Worm (Caenorhabditis elegans) whole organism, young adult: Measurements from ENCODE around the gene Y47D3A.31.
A peak's percentile ranks its signal among the peaks of the same experiment; 100 is the strongest.

Experiments used
- F49E8.2 ChIP-seq: sonication (generic microtip); optimal IDR thresholded peaks from 3 replicates; lab custom pipeline; 2017; ENCODE audit warnings: missing genetic modification characterization, mild to moderate bottlenecking, missing compliant biosample characterization, antibody characterized with exemption, moderate library complexity; ENCODE audit not compliant: insufficient read depth
- T26A5.8 ChIP-seq: sonication (generic microtip); optimal IDR thresholded peaks from 2 replicates; lab custom pipeline; 2016; ENCODE audit warnings: missing genetic modification characterization, missing compliant biosample characterization
- Y53F4B.3 ChIP-seq: fragments of 200-800 bp; sonication (Bioruptor generic); IDR thresholded peaks from 2 replicates; pipeline ENCODE4 v1.3.6; 2022; ENCODE audit warnings: missing genetic modification reagents, missing genetic modification characterization, missing compliant biosample characterization
- Y53G8AR.9 ChIP-seq: fragments of 200-800 bp; sonication (Bioruptor generic); conservative IDR thresholded peaks from 2 replicates; pipeline ENCODE4 v1.3.6; 2022; ENCODE audit warnings: missing genetic modification reagents, missing genetic modification characterization, missing compliant biosample characterization
- ama-1 ChIP-seq, 3 experiments: fragments of 150-350 bp in 1 of 3; sonication (generic microtip) in 2 of 3; optimal IDR thresholded peaks; 2 replicates each; lab custom pipeline; 2014 to 2018; ENCODE audit warnings: missing biosample characterization in 2 of 3, missing genetic modification characterization in 2 of 3, missing genetic modification reagents in 2 of 3
- attf-3 ChIP-seq: fragments of 200-800 bp; sonication (Bioruptor generic); conservative IDR thresholded peaks from 2 replicates; pipeline ENCODE4 v1.3.6; 2022; ENCODE audit warnings: missing genetic modification reagents, missing genetic modification characterization, missing compliant biosample characterization
- bed-2 ChIP-seq: fragments of 200-800 bp; sonication (Bioruptor generic); IDR thresholded peaks from 2 replicates; pipeline ENCODE4 v1.3.6; 2022; ENCODE audit warnings: missing genetic modification reagents, missing genetic modification characterization, missing compliant biosample characterization
- ccch-3 ChIP-seq: fragments of 200-800 bp; sonication (Bioruptor generic); optimal IDR thresholded peaks from 2 replicates; lab custom pipeline; 2018; ENCODE audit warnings: mild to moderate bottlenecking, missing genetic modification characterization, missing compliant biosample characterization
- cebp-2 ChIP-seq: fragments of 200-800 bp; sonication (Bioruptor generic); IDR thresholded peaks from 2 replicates; pipeline ENCODE4 v1.3.6; 2022; ENCODE audit warnings: missing genetic modification characterization, missing compliant biosample characterization
- ceh-100 ChIP-seq: fragments of 200-800 bp; sonication (Bioruptor generic); IDR thresholded peaks from 2 replicates; pipeline ENCODE4 v1.3.6; 2022; ENCODE audit warnings: missing genetic modification reagents, missing genetic modification characterization, missing compliant biosample characterization
- ceh-27 ChIP-seq: fragments of 200-800 bp; sonication (Bioruptor generic); optimal IDR thresholded peaks from 2 replicates; lab custom pipeline; 2018; ENCODE audit warnings: mild to moderate bottlenecking, missing genetic modification characterization, moderate library complexity, missing compliant biosample characterization
- ceh-40 ChIP-seq: fragments of 200-800 bp; sonication (Bioruptor generic); IDR thresholded peaks from 2 replicates; pipeline ENCODE4 v1.3.6; 2022; ENCODE audit warnings: missing genetic modification characterization, missing compliant biosample characterization
- die-1 ChIP-seq: sonication (generic microtip); optimal IDR thresholded peaks from 2 replicates; lab custom pipeline; 2016; ENCODE audit warnings: missing genotype, mild to moderate bottlenecking, missing genetic modification characterization, missing compliant biosample characterization
- dox-1 ChIP-seq: fragments of 200-800 bp; sonication (Bioruptor generic); IDR thresholded peaks from 2 replicates; pipeline ENCODE4 v1.3.6; 2022; ENCODE audit warnings: missing genetic modification reagents, missing genetic modification characterization, missing compliant biosample characterization
- dpff-1 ChIP-seq: sonication (generic microtip); optimal IDR thresholded peaks from 2 replicates; lab custom pipeline; 2017; ENCODE audit warnings: mild to moderate bottlenecking, missing genetic modification characterization, missing compliant biosample characterization
- dpl-1 ChIP-seq: fragments of 150-350 bp; optimal IDR thresholded peaks from 2 replicates; lab custom pipeline; 2014; ENCODE audit warnings: missing biosample characterization, missing genetic modification reagents, missing genetic modification characterization
- efl-1 ChIP-seq: fragments of 150-350 bp; optimal IDR thresholded peaks from 2 replicates; lab custom pipeline; 2014; ENCODE audit warnings: missing biosample characterization, missing genetic modification reagents, missing genetic modification characterization
- egrh-3 ChIP-seq: fragments of 200-800 bp; sonication (Bioruptor generic); IDR thresholded peaks from 2 replicates; pipeline ENCODE4 v1.3.6; 2022; ENCODE audit warnings: missing genetic modification reagents, missing genetic modification characterization, missing compliant biosample characterization
- ekl-4 ChIP-seq: fragments of 200-800 bp; sonication (Bioruptor generic); IDR thresholded peaks from 2 replicates; pipeline ENCODE4 v1.3.6; 2022; ENCODE audit warnings: missing genetic modification reagents, missing genetic modification characterization, missing compliant biosample characterization
- fkh-3 ChIP-seq: sonication (generic microtip); optimal IDR thresholded peaks from 2 replicates; lab custom pipeline; 2016; ENCODE audit warnings: mild to moderate bottlenecking, missing genetic modification characterization, missing compliant biosample characterization
- gei-17 ChIP-seq: fragments of 200-800 bp; sonication (Bioruptor generic); optimal IDR thresholded peaks from 2 replicates; lab custom pipeline; 2018; ENCODE audit warnings: mild to moderate bottlenecking, missing genetic modification characterization, missing compliant biosample characterization
- him-1 ChIP-seq: sonication (generic microtip); optimal IDR thresholded peaks from 2 replicates; lab custom pipeline; 2016; ENCODE audit warnings: missing genotype, missing genetic modification reagents, missing genetic modification characterization, missing compliant biosample characterization
- hsf-1 ChIP-seq: fragments of 200-800 bp; sonication (Bioruptor generic); IDR thresholded peaks from 2 replicates; pipeline ENCODE4 v1.3.6; 2022; ENCODE audit warnings: missing genetic modification reagents, missing genetic modification characterization, missing compliant biosample characterization
- lag-1 ChIP-seq: fragments of 200-800 bp; sonication (Bioruptor generic); IDR thresholded peaks from 2 replicates; pipeline ENCODE4 v1.3.6; 2022; ENCODE audit warnings: missing genetic modification reagents, missing genetic modification characterization, missing compliant biosample characterization
- lin-35 ChIP-seq, 3 experiments: fragments of 150-350 bp in 2 of 3; sonication (generic microtip) in 1 of 3; optimal IDR thresholded peaks; 2 replicates each; lab custom pipeline; 2014 to 2018; ENCODE audit warnings: missing biosample characterization in 3 of 3, missing genetic modification characterization in 3 of 3, missing genetic modification reagents in 3 of 3
- lin-40 ChIP-seq: sonication (generic microtip); optimal IDR thresholded peaks from 2 replicates; lab custom pipeline; 2016; ENCODE audit warnings: missing genetic modification characterization, mild to moderate bottlenecking, missing compliant biosample characterization, missing genotype, missing genetic modification reagents
- lir-1 ChIP-seq: fragments of 200-800 bp; sonication (Bioruptor generic); conservative IDR thresholded peaks from 2 replicates; pipeline ENCODE4 v1.3.6; 2022; ENCODE audit warnings: missing genetic modification reagents, missing genetic modification characterization, missing compliant biosample characterization
- lsy-27 ChIP-seq: sonication (generic microtip); optimal IDR thresholded peaks from 2 replicates; lab custom pipeline; 2017; ENCODE audit warnings: missing genetic modification characterization, mild to moderate bottlenecking, missing compliant biosample characterization, antibody characterized with exemption, missing genotype, borderline replicate concordance; ENCODE audit not compliant: insufficient read depth
- madf-3 ChIP-seq: fragments of 200-800 bp; sonication (Bioruptor generic); IDR thresholded peaks from 2 replicates; pipeline ENCODE4 v1.3.6; 2022; ENCODE audit warnings: missing genetic modification reagents, missing genetic modification characterization, missing compliant biosample characterization
- madf-6 ChIP-seq: fragments of 200-800 bp; sonication (Bioruptor generic); IDR thresholded peaks from 2 replicates; pipeline ENCODE4 v1.3.6; 2022; ENCODE audit warnings: missing genetic modification reagents, missing genetic modification characterization, missing compliant biosample characterization
- mel-28 ChIP-seq: sonication (generic microtip); optimal IDR thresholded peaks from 2 replicates; lab custom pipeline; 2016; ENCODE audit warnings: borderline replicate concordance, mild to moderate bottlenecking, missing genetic modification characterization, missing compliant biosample characterization
- nfya-2 ChIP-seq: fragments of 200-800 bp; sonication (Bioruptor generic); IDR thresholded peaks from 2 replicates; pipeline ENCODE4 v1.3.6; 2022; ENCODE audit warnings: missing genetic modification reagents, missing genetic modification characterization, missing compliant biosample characterization
- nhr-27 ChIP-seq: fragments of 200-800 bp; sonication (Bioruptor generic); optimal IDR thresholded peaks from 2 replicates; lab custom pipeline; 2018; ENCODE audit warnings: mild to moderate bottlenecking, missing genetic modification characterization, moderate library complexity, missing compliant biosample characterization
- nhr-80 ChIP-seq: sonication (generic microtip); optimal IDR thresholded peaks from 2 replicates; lab custom pipeline; 2016; ENCODE audit warnings: missing genetic modification characterization, missing compliant biosample characterization
- pbrm-1 ChIP-seq: fragments of 200-800 bp; sonication (Bioruptor generic); IDR thresholded peaks from 2 replicates; pipeline ENCODE4 v1.3.6; 2022; ENCODE audit warnings: missing genetic modification reagents, missing genetic modification characterization, missing compliant biosample characterization
- pha-4 ChIP-seq: fragments of 150-350 bp; sonication (generic microtip); optimal IDR thresholded peaks from 2 replicates; lab custom pipeline; 2014; ENCODE audit warnings: missing biosample characterization, missing genetic modification reagents, missing genetic modification characterization
- rcor-1 ChIP-seq: fragments of 200-800 bp; sonication (Bioruptor generic); IDR thresholded peaks from 2 replicates; pipeline ENCODE4 v1.3.6; 2022; ENCODE audit warnings: missing genetic modification reagents, missing genetic modification characterization, missing compliant biosample characterization
- rec-8 ChIP-seq, 2 experiments: sonication (generic microtip); optimal IDR thresholded peaks; 2 replicates each; lab custom pipeline; 2016; ENCODE audit warnings: mild to moderate bottlenecking in 2 of 2, missing genetic modification characterization in 2 of 2, missing genetic modification reagents in 2 of 2, missing genotype in 2 of 2, missing biosample characterization in 1 of 2, missing compliant biosample characterization in 1 of 2, moderate library complexity in 1 of 2
- snpc-4 ChIP-seq, 5 experiments: fragments of 150-350 bp in 1 of 5; sonication (generic microtip) in 4 of 5; optimal IDR thresholded peaks; 2 replicates each; lab custom pipeline; 2014 to 2018; ENCODE audit warnings: missing genetic modification characterization in 5 of 5, missing biosample characterization in 3 of 5, antibody characterized with exemption in 2 of 5, mild to moderate bottlenecking in 2 of 5, missing compliant biosample characterization in 2 of 5, missing genotype in 2 of 5, moderate library complexity in 2 of 5, missing genetic modification reagents in 1 of 5
- sptf-2 ChIP-seq: fragments of 200-800 bp; sonication (Bioruptor generic); optimal IDR thresholded peaks from 2 replicates; lab custom pipeline; 2018; ENCODE audit warnings: mild to moderate bottlenecking, missing genetic modification characterization, missing compliant biosample characterization
- tbp1 ChIP-seq: fragments of 200-800 bp; sonication (Bioruptor generic); optimal IDR thresholded peaks from 2 replicates; lab custom pipeline; 2018; ENCODE audit warnings: mild to moderate bottlenecking, missing genetic modification characterization, missing compliant biosample characterization
- tlf-1 ChIP-seq: fragments of 200-800 bp; sonication (Bioruptor generic); optimal IDR thresholded peaks from 2 replicates; lab custom pipeline; 2018; ENCODE audit warnings: mild to moderate bottlenecking, missing genetic modification characterization, missing compliant biosample characterization
- unc-62 ChIP-seq: fragments of 150-350 bp; optimal IDR thresholded peaks from 2 replicates; lab custom pipeline; 2014; ENCODE audit warnings: missing biosample characterization, missing genetic modification reagents, missing genetic modification characterization
- ztf-18 ChIP-seq: sonication (generic microtip); optimal IDR thresholded peaks from 2 replicates; lab custom pipeline; 2016; ENCODE audit warnings: missing genotype, mild to moderate bottlenecking, missing genetic modification characterization, missing compliant biosample characterization
- ztf-6 ChIP-seq: fragments of 200-800 bp; sonication (Bioruptor generic); IDR thresholded peaks from 2 replicates; pipeline ENCODE4 v1.3.6; 2022; ENCODE audit warnings: missing genetic modification reagents, missing genetic modification characterization, missing compliant biosample characterization

Y47D3A.31 gene

ce11 chrIII:11141791-11142490 lies 15.1 kb downstream of the Y47D3A.31 start, which contains the start of the genes Y47D3A.1 and pola-1 (continued):
- TF ChIP-seq pha-4 (peak; percentile 26), him-1 (peak; percentile 46), nhr-80 (tag; lab: Kevin White, UChicago) (peak; percentile 26), dpl-1 (GFP tag; lab: Kevin White, UChicago) (peak; percentile 91), dpff-1 (tag; lab: Kevin White, UChicago) (no peak), T26A5.8 (tag; lab: Kevin White, UChicago) (no peak), ceh-40 (GFP tag; lab: Robert Waterston, UW) (no peak), tlf-1 (GFP tag; lab: Kevin White, UChicago) (peak; percentile 8), madf-6 (GFP tag; lab: Robert Waterston, UW) (peak; percentile 87), ztf-6 (GFP tag; lab: Robert Waterston, UW) (no peak), ama-1 (optimal IDR thresholded peaks at IDR 0.05; lab: Kevin White, UChicago) (no peak), ama-1 (GFP tag; optimal IDR thresholded peaks at IDR 0.05; lab: Kevin White, UChicago) (no peak), efl-1 (GFP tag; lab: Kevin White, UChicago) (peak; percentile 95), snpc-4 (GFP tag; optimal IDR thresholded peaks at IDR 0.05; lab: Kevin White, UChicago) (no peak), snpc-4 (tag; optimal IDR thresholded peaks at IDR 0.05; lab: Kevin White, UChicago) (peak in 3 of 4 experiments; percentile 9 to 65 (median 55)), rcor-1 (GFP tag; lab: Robert Waterston, UW) (peak; percentile 52), dox-1 (peak; percentile 90), lin-40 (tag; lab: Kevin White, UChicago) (no peak), ccch-3 (no peak), sptf-2 (GFP tag; lab: Kevin White, UChicago) (no peak), lin-35 (GFP tag; optimal IDR thresholded peaks at IDR 0.05; lab: Kevin White, UChicago) (peak in 2 of 3 experiments; percentile 23 to 82), Y53F4B.3 (GFP tag; lab: Robert Waterston, UW) (0 out of 2 replicates have a peak, but pooled peaks have one; percentile 19), nhr-27 (no peak), die-1 (peak; percentile 1), Y53G8AR.9 (GFP tag; lab: Robert Waterston, UW) (0 out of 2 replicates have a peak, but pooled peaks have one; percentile 34), lir-1 (GFP tag; lab: Robert Waterston, UW) (peak; percentile 61; the same call in 1 of the 2 replicates), ceh-100 (GFP tag; lab: Robert Waterston, UW) (peak; percentile 98), pbrm-1 (peak; percentile 37; the same call in 1 of the 2 replicates), gei-17 (GFP tag; lab: Kevin White, UChicago) (no peak), unc-62 (GFP tag; lab: Kevin White, UChicago) (no peak), ekl-4 (GFP tag; lab: Robert Waterston, UW) (no peak), ztf-18 (peak; percentile 38), lag-1 (GFP tag; lab: Robert Waterston, UW) (no peak), cebp-2 (GFP tag; lab: Robert Waterston, UW) (no peak), lsy-27 (tag; lab: Kevin White, UChicago) (no peak), fkh-3 (no peak), bed-2 (GFP tag; lab: Robert Waterston, UW) (peak; percentile 63; the same call in 1 of the 2 replicates), hsf-1 (GFP tag; lab: Robert Waterston, UW) (0 out of 2 replicates have a peak, but pooled peaks have one; percentile 42), tbp1 (GFP tag; lab: Kevin White, UChicago) (peak; percentile 52), F49E8.2 (tag; lab: Kevin White, UChicago) (peak; percentile 49), nfya-2 (GFP tag; lab: Robert Waterston, UW) (no peak), attf-3 (GFP tag; lab: Robert Waterston, UW) (0 out of 2 replicates have a peak, but pooled peaks have one; percentile 14), rec-8 (tag; optimal IDR thresholded peaks at IDR 0.05; lab: Kevin White, UChicago) (no peak), ceh-27 (GFP tag; lab: Kevin White, UChicago) (peak; percentile 84), madf-3 (GFP tag; lab: Robert Waterston, UW) (0 out of 2 replicates have a peak, but pooled peaks have one; percentile 40), egrh-3 (GFP tag; lab: Robert Waterston, UW) (peak; percentile 56), mel-28 (tag; lab: Kevin White, UChicago) (no peak)
